Worm (Caenorhabditis elegans) whole organism, late embryonic: Measurements from ENCODE around the gene pqm-1.

Experiments used
- C08G9.2 ChIP-seq: sonication (generic microtip); optimal IDR thresholded peaks from 2 replicates; lab custom pipeline; 2016; ENCODE audit warnings: mild to moderate bottlenecking, missing genetic modification characterization, moderate library complexity, missing compliant biosample characterization
- C38D4.7 ChIP-seq: fragments of 200-800 bp; sonication (Bioruptor generic); optimal IDR thresholded peaks from 2 replicates; lab custom pipeline; 2018; ENCODE audit warnings: mild to moderate bottlenecking, missing genetic modification characterization, moderate library complexity, missing compliant biosample characterization
- K09A11.1 ChIP-seq: sonication (generic microtip); optimal IDR thresholded peaks from 2 replicates; lab custom pipeline; 2017; ENCODE audit warnings: antibody characterized with exemption, mild to moderate bottlenecking, missing genetic modification characterization, missing compliant biosample characterization; ENCODE audit not compliant: insufficient read depth
- T23F11.4 ChIP-seq: fragments of 200-800 bp; sonication (Bioruptor generic); optimal IDR thresholded peaks from 2 replicates; lab custom pipeline; 2018; ENCODE audit warnings: mild to moderate bottlenecking, missing genetic modification characterization, missing compliant biosample characterization
- Y22D7AL.16 ChIP-seq: sonication (generic microtip); optimal IDR thresholded peaks from 2 replicates; lab custom pipeline; 2016; ENCODE audit warnings: missing genetic modification characterization, missing compliant biosample characterization
- ahr-1 ChIP-seq: sonication (generic microtip); optimal IDR thresholded peaks from 2 replicates; lab custom pipeline; 2016; ENCODE audit warnings: missing genetic modification characterization, missing compliant biosample characterization
- ama-1 ChIP-seq: fragments of 150-350 bp; optimal IDR thresholded peaks from 2 replicates; lab custom pipeline; 2014
- ceh-14 ChIP-seq: sonication (generic microtip); optimal IDR thresholded peaks from 2 replicates; lab custom pipeline; 2016; ENCODE audit warnings: missing genotype, missing genetic modification characterization, missing compliant biosample characterization
- ceh-18 ChIP-seq: sonication (generic microtip); optimal IDR thresholded peaks from 2 replicates; lab custom pipeline; 2016; ENCODE audit warnings: missing genetic modification characterization, missing compliant biosample characterization
- ceh-19 ChIP-seq: fragments of 200-800 bp; sonication (Bioruptor generic); optimal IDR thresholded peaks from 2 replicates; lab custom pipeline; 2018; ENCODE audit warnings: mild to moderate bottlenecking, missing genetic modification characterization, missing compliant biosample characterization
- ceh-22 ChIP-seq: sonication (generic microtip); optimal IDR thresholded peaks from 2 replicates; lab custom pipeline; 2017; ENCODE audit warnings: missing biosample characterization, missing genetic modification characterization
- ceh-34 ChIP-seq: sonication (generic microtip); optimal IDR thresholded peaks from 2 replicates; lab custom pipeline; 2016; ENCODE audit warnings: mild to moderate bottlenecking, missing genetic modification characterization, missing compliant biosample characterization
- ceh-45 ChIP-seq: fragments of 200-800 bp; sonication (Bioruptor generic); IDR thresholded peaks from 2 replicates; pipeline ENCODE4 v1.3.6; 2022; ENCODE audit warnings: missing genetic modification reagents, missing genetic modification characterization, missing compliant biosample characterization
- ceh-48 ChIP-seq: sonication (generic microtip); optimal IDR thresholded peaks from 2 replicates; lab custom pipeline; 2016; ENCODE audit warnings: missing genetic modification characterization, inconsistent platforms, missing compliant biosample characterization
- ceh-9 ChIP-seq: sonication (generic microtip); optimal IDR thresholded peaks from 2 replicates; lab custom pipeline; 2016; ENCODE audit warnings: mild to moderate bottlenecking, missing genetic modification characterization, inconsistent platforms, missing compliant biosample characterization
- dve-1 ChIP-seq: sonication (generic microtip); optimal IDR thresholded peaks from 2 replicates; lab custom pipeline; 2017; ENCODE audit warnings: antibody characterized with exemption, mild to moderate bottlenecking, missing genetic modification characterization, missing compliant biosample characterization
- elt-2 ChIP-seq: sonication (generic microtip); optimal IDR thresholded peaks from 2 replicates; lab custom pipeline; 2016; ENCODE audit warnings: missing genetic modification reagents, missing genetic modification characterization, missing compliant biosample characterization
- elt-4 ChIP-seq: sonication (generic microtip); optimal IDR thresholded peaks from 2 replicates; lab custom pipeline; 2016; ENCODE audit warnings: missing genetic modification characterization, missing compliant biosample characterization
- fax-1 ChIP-seq: sonication (generic microtip); optimal IDR thresholded peaks from 2 replicates; lab custom pipeline; 2016; ENCODE audit warnings: missing genotype, missing genetic modification characterization, missing compliant biosample characterization
- fkh-10 ChIP-seq: fragments of 150-350 bp; optimal IDR thresholded peaks from 2 replicates; lab custom pipeline; 2014; ENCODE audit warnings: missing biosample characterization, missing genetic modification reagents, missing genetic modification characterization
- fkh-6 ChIP-seq: sonication (generic microtip); optimal IDR thresholded peaks from 2 replicates; lab custom pipeline; 2016; ENCODE audit warnings: missing genetic modification characterization, missing compliant biosample characterization
- gmeb-2 ChIP-seq: sonication (generic microtip); optimal IDR thresholded peaks from 2 replicates; lab custom pipeline; 2016; ENCODE audit warnings: missing genetic modification characterization, inconsistent platforms, missing compliant biosample characterization
- hlh-13 ChIP-seq: fragments of 200-800 bp; sonication (Bioruptor generic); optimal IDR thresholded peaks from 2 replicates; lab custom pipeline; 2018; ENCODE audit warnings: mild to moderate bottlenecking, missing genetic modification characterization, missing compliant biosample characterization
- hlh-15 ChIP-seq: sonication (generic microtip); optimal IDR thresholded peaks from 2 replicates; lab custom pipeline; 2016; ENCODE audit warnings: missing genetic modification characterization, missing compliant biosample characterization
- hlh-6 ChIP-seq: sonication (generic microtip); optimal IDR thresholded peaks from 2 replicates; lab custom pipeline; 2016; ENCODE audit warnings: missing genotype, missing genetic modification characterization, missing compliant biosample characterization
- hlh-8 ChIP-seq: sonication (generic microtip); optimal IDR thresholded peaks from 2 replicates; lab custom pipeline; 2016; ENCODE audit warnings: missing genotype, missing genetic modification characterization, missing compliant biosample characterization
- lim-6 ChIP-seq: sonication (generic microtip); optimal IDR thresholded peaks from 2 replicates; lab custom pipeline; 2016; ENCODE audit warnings: missing genetic modification characterization, missing compliant biosample characterization
- lin-11 ChIP-seq: fragments of 200-800 bp; sonication (Bioruptor generic); optimal IDR thresholded peaks from 2 replicates; lab custom pipeline; 2018; ENCODE audit warnings: mild to moderate bottlenecking, missing genetic modification characterization, missing compliant biosample characterization
- nfya-1 ChIP-seq: sonication (generic microtip); optimal IDR thresholded peaks from 2 replicates; lab custom pipeline; 2017; ENCODE audit warnings: missing genetic modification characterization, mild to moderate bottlenecking, missing compliant biosample characterization, antibody characterized with exemption, moderate library complexity
- nhr-11 ChIP-seq: fragments of 150-350 bp; optimal IDR thresholded peaks from 2 replicates; lab custom pipeline; 2014; ENCODE audit warnings: missing biosample characterization, missing genetic modification characterization
- nhr-232 ChIP-seq: sonication (generic microtip); optimal IDR thresholded peaks from 2 replicates; lab custom pipeline; 2016; ENCODE audit warnings: missing genetic modification characterization, missing compliant biosample characterization
- npax-4 ChIP-seq: sonication (generic microtip); optimal IDR thresholded peaks from 2 replicates; lab custom pipeline; 2016; ENCODE audit warnings: missing genetic modification characterization, missing compliant biosample characterization
- odd-2 ChIP-seq: sonication (generic microtip); optimal IDR thresholded peaks from 2 replicates; lab custom pipeline; 2017; ENCODE audit warnings: antibody characterized with exemption, mild to moderate bottlenecking, missing genetic modification characterization, missing compliant biosample characterization
- pag-3 ChIP-seq: sonication (generic microtip); optimal IDR thresholded peaks from 2 replicates; lab custom pipeline; 2016; ENCODE audit warnings: missing compliant biosample characterization, missing genetic modification characterization, borderline replicate concordance
- pat-9 ChIP-seq: fragments of 200-800 bp; sonication (Bioruptor generic); optimal IDR thresholded peaks from 2 replicates; lab custom pipeline; 2018; ENCODE audit warnings: mild to moderate bottlenecking, missing genetic modification characterization, moderate library complexity, missing compliant biosample characterization
- pax-1 ChIP-seq: fragments of 150-350 bp; optimal IDR thresholded peaks from 2 replicates; lab custom pipeline; 2014; ENCODE audit warnings: missing biosample characterization, missing genetic modification characterization
- pha-2 ChIP-seq: sonication (generic microtip); optimal IDR thresholded peaks from 2 replicates; lab custom pipeline; 2017; ENCODE audit warnings: mild to moderate bottlenecking, missing genetic modification characterization, missing compliant biosample characterization
- pha-4 ChIP-seq: fragments of 150-350 bp; optimal IDR thresholded peaks from 2 replicates; lab custom pipeline; 2018; ENCODE audit warnings: missing biosample characterization, missing genetic modification reagents, missing genetic modification characterization
- pqm-1 ChIP-seq: sonication (generic microtip); optimal IDR thresholded peaks from 2 replicates; lab custom pipeline; 2016; ENCODE audit warnings: missing genetic modification characterization, missing compliant biosample characterization
- ref-2 ChIP-seq: sonication (generic microtip); optimal IDR thresholded peaks from 2 replicates; lab custom pipeline; 2016; ENCODE audit warnings: missing genetic modification characterization, missing compliant biosample characterization
- sdc-2 ChIP-seq: sonication (generic microtip); optimal IDR thresholded peaks from 2 replicates; lab custom pipeline; 2016; ENCODE audit warnings: missing genotype, missing genetic modification characterization, missing compliant biosample characterization
- sox-2 ChIP-seq: fragments of 200-800 bp; sonication (Bioruptor generic); IDR thresholded peaks from 2 replicates; pipeline ENCODE4 v1.3.6; 2022; ENCODE audit warnings: missing genetic modification reagents, missing genetic modification characterization, missing compliant biosample characterization
- sox-4 ChIP-seq: sonication (generic microtip); optimal IDR thresholded peaks from 2 replicates; lab custom pipeline; 2017; ENCODE audit warnings: mild to moderate bottlenecking, missing genetic modification characterization, inconsistent platforms, missing compliant biosample characterization
- syd-9 ChIP-seq: sonication (generic microtip); optimal IDR thresholded peaks from 2 replicates; lab custom pipeline; 2016; ENCODE audit warnings: mild to moderate bottlenecking, missing genetic modification characterization, moderate library complexity, missing compliant biosample characterization
- tbx-7 ChIP-seq: sonication (generic microtip); optimal IDR thresholded peaks from 2 replicates; lab custom pipeline; 2016; ENCODE audit warnings: missing genotype, missing genetic modification characterization, missing compliant biosample characterization
- ttx-3 ChIP-seq: sonication (generic microtip); optimal IDR thresholded peaks from 2 replicates; lab custom pipeline; 2016; ENCODE audit warnings: missing genetic modification reagents, missing genetic modification characterization, missing compliant biosample characterization
- unc-42 ChIP-seq: sonication (generic microtip); optimal IDR thresholded peaks from 2 replicates; lab custom pipeline; 2016; ENCODE audit warnings: missing genotype, missing genetic modification characterization, missing compliant biosample characterization
- unc-55 ChIP-seq: sonication (generic microtip); optimal IDR thresholded peaks from 2 replicates; lab custom pipeline; 2017; ENCODE audit warnings: missing biosample characterization, missing genetic modification reagents, missing genetic modification characterization

Gene pqm-1

DNA sequence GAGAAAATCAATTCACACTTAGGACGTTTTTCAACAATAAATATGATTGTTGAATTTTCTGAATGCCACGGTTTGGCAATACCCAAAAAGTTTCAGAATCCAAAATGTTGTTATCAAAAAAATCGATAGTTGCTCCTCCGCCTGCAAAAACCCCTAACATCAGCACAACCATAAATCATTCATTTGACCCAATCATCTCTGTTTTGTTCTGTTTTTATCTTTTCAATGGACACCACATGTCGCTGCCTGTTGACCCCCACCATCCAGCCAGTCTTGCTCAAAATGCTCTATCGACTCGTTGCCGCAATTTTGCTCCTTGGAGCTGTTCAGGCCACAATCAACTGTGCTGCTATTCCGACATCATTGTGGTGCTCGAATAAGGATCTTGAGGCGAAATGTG, 35.6 kb upstream of the pqm-1 start, which contains the start of gene F37H8.5:
Gene F37H8.5, plus strand, starts transcription at position 181 of the 400 bp plus-strand sequence.
- TF ChIP-seq ceh-9 (no peak), gmeb-2 (tag; lab: Kevin White, UChicago) (no peak), C38D4.7 (no peak), pqm-1 (tag; lab: Kevin White, UChicago) (no peak), nhr-232 (tag; lab: Kevin White, UChicago) (no peak), pat-9 (no peak), ama-1 (lab: Kevin White, UChicago) (no peak), elt-4 (tag; lab: Kevin White, UChicago) (no peak), C08G9.2 (tag; lab: Kevin White, UChicago) (no peak)

DNA sequence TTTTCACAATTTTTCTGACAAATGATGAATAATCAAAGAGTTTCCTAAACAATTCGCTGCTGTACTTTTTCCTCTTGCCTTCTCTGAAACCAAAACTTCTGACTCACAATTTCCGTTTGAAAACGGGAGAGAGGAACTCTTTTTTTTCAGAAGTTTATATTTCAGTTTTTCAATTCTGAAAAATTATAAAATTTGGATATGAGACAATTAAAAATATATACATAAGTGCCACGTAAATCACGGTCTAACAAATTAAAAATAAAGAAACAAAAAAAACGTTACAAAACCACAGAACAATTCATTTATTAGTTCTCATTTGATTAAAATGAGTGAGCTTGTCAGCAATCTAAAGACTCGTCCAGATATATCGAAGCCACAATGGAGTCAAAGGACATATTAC, 33.3 kb upstream of the pqm-1 start, which contains the start of gene sfxn-1.2:
Gene sfxn-1.2, plus strand, starts transcription at position 301 of the 400 bp plus-strand sequence.
- TF ChIP-seq ama-1 (lab: Kevin White, UChicago) = no peak
- no peak for TF ChIP-seq fkh-10 (GFP tag; lab: Kevin White, UChicago)
- no peak for TF ChIP-seq sdc-2 (tag; lab: Kevin White, UChicago)
- TF ChIP-seq tbx-7 (tag; lab: Kevin White, UChicago) = no peak
- TF ChIP-seq, all 69 proteins: peak for 0

DNA sequence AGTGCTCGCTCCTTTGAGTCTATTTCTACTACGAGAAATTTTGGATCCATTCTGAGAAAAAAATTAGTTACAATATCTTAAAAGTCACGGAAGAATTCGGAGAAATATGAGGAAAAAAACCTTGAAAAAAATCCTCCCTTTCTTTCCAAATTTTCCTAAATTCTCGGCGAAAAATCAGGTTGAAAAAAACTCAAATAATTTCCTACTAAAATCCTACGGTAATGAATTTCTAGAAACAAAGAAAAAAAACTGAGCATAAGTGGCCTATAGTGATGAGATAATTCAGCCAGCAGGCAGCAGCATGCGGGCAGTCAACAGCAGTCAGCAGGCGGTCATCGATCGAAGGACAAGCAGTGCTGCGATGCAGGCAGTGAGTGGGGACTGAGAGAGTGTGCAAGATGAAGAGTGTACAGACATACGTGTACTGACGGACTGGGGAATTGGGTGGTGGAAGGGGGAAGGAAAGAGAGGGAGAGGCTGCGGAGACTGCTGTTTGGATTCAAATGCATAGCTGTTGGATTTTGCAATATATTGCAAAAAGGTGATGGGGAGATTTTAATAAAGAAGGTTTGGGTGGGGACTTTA, 32.5 kb upstream of the pqm-1 start, which contains the start of gene lir-3:
Gene lir-3, minus strand, starts transcription at position 51 of the 585 bp plus-strand sequence.
- TF ChIP-seq odd-2 (no peak), lim-6 (tag; lab: Kevin White, UChicago) (no peak), unc-55 (GFP tag; lab: Kevin White, UChicago) (peak; percentile 44), hlh-15 (no peak), ceh-18 (tag; lab: Kevin White, UChicago) (peak; percentile 39), T23F11.4 (GFP tag; lab: Kevin White, UChicago) (no peak), hlh-8 (tag; lab: Kevin White, UChicago) (no peak), C38D4.7 (no peak), ceh-14 (tag; lab: Kevin White, UChicago) (no peak), lin-11 (no peak), ama-1 (lab: Kevin White, UChicago) (no peak), pha-2 (no peak), nfya-1 (tag; lab: Kevin White, UChicago) (peak; percentile 50), fkh-6 (peak; percentile 39), sox-2 (GFP tag; lab: Robert Waterston, UW) (no peak), ceh-34 (tag; lab: Kevin White, UChicago) (no peak), nhr-232 (tag; lab: Kevin White, UChicago) (no peak), dve-1 (tag; lab: Kevin White, UChicago) (no peak), pax-1 (tag; lab: Kevin White, UChicago) (no peak), hlh-13 (GFP tag; lab: Kevin White, UChicago) (no peak), ceh-22 (tag; lab: Kevin White, UChicago) (no peak), ref-2 (tag; lab: Kevin White, UChicago) (peak; percentile 65), Y22D7AL.16 (no peak), ceh-45 (no peak), syd-9 (peak; percentile 2), ahr-1 (tag; lab: Kevin White, UChicago) (no peak), unc-42 (tag; lab: Kevin White, UChicago) (peak; percentile 38), pag-3 (tag; lab: Kevin White, UChicago) (no peak), fax-1 (tag; lab: Kevin White, UChicago) (no peak), ceh-48 (tag; lab: Kevin White, UChicago) (peak; percentile 47), elt-2 (tag; lab: Kevin White, UChicago) (no peak), C08G9.2 (tag; lab: Kevin White, UChicago) (peak; percentile 26), nhr-11 (tag; lab: Kevin White, UChicago) (no peak), K09A11.1 (tag; lab: Kevin White, UChicago) (no peak), sox-4 (tag; lab: Kevin White, UChicago) (no peak), hlh-6 (tag; lab: Kevin White, UChicago) (peak; percentile 15), ttx-3 (tag; lab: Kevin White, UChicago) (no peak), pha-4 (no peak), npax-4 (tag; lab: Kevin White, UChicago) (no peak), ceh-19 (GFP tag; lab: Kevin White, UChicago) (no peak)
